Worm (Caenorhabditis elegans): ENCODE data around the gene mtm-3.

DNA sequence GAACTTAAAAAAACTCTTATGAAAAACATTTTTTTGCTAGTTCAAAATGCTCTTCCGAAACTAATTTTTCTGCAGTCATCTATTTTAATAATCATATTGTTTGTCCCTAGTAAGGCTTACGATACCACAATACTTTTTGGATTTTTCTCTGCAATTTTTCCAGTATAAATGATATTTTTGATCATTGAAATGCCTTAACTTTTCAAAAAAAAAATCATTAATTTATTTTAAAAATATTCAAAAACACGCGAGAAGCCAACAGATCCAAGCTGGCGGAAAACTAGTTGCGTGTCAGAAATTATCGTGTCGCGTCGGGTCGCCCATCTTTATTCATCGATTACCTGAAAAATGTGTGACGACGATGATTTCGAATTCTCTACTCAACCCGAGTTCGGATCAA lies 32.1 kb downstream of the mtm-3 start, which contains the start of gene gmeb-3:
- TF ChIP-seq mep-1 (tag; optimal IDR thresholded peaks at IDR 0.05) (no peak), ceh-82 (tag; optimal IDR thresholded peaks at IDR 0.05) (no peak), lin-39 (tag; optimal IDR thresholded peaks at IDR 0.05) (no peak), ama-1 (optimal IDR thresholded peaks at IDR 0.05) (no peak)

All from whole organism, L4 larva.